Fruit fly (Drosophila melanogaster) whole organism: ENCODE results near the gene DCP2.

Experiments
- CG8478 ChIP-seq: fragments of >200 bp; optimal IDR thresholded peaks from 2 replicates; lab custom pipeline; 2018; ENCODE audit warnings: inconsistent platforms
- Dll ChIP-seq: fragments of >200 bp; optimal IDR thresholded peaks from 2 replicates; lab custom pipeline; 2017
- pan ChIP-seq: fragments of >200 bp; optimal IDR thresholded peaks from 2 replicates; lab custom pipeline; 2017
- psq ChIP-seq: fragments of >200 bp; optimal IDR thresholded peaks from 2 replicates; lab custom pipeline; 2017

DNA sequence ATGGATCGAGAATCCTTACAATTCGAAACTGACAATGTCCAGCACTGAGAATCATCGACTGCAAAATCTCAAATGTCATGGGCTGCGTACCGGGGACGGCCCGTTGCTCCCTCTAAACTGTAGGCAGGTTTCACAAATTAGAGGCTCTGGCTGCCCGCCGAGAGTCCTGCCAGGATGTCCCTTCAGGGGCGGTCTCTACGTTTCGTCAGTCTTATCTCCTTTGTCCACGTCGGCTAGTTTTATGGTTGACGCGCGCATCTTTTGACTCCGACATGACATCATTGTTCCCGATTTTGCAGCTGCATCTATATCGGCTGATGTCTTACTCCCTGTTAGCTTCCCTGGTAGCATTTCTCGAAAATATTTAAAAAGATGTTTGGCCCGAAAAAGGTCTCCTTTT lies 24.1 kb downstream of the DCP2 start:
- TF ChIP-seq Dll (lab: Kevin White, UChicago) = no peak
- TF ChIP-seq psq (lab: Kevin White, UChicago) = no peak
- no peak for TF ChIP-seq pan
- TF ChIP-seq CG8478 (lab: Kevin White, UChicago) = no peak
